In the genomic region with DNA sequence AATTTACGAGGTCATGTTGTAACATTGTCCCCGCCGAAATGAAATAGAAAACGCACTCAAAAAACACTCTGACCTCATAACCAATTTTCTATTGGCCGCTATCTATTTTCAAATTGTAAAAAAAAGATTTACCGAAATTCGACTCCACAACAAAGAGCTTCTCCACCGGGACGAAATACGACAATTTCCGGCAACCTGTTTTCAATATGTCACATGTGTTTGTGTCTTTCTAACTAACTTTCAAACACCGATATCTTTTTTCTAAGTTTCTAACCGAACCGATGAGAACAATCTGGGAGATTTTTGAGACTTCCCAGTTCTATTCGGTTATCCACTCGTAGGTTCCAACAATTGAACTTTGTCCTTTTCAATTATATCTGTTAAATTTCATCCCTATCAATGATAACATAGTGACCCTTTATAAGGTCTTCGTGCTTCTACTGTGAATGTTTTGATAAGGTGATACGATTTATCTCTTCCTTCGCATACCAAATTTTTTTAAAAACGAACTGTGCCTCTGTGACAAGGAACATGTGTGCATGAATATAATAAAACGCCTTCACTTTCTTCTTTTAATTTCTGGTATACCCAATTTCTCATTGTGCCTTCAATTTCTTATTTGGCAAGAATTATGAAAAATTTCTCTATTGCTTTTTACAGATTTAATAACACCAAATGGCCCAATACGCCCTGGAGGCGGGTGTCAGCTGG, we compare ENCODE assay signal across 2 worm cellular contexts.
TF ChIP-seq lines count a peak whose summit lies in the region.

TSS of gene lmbr-1 (plus strand) at position 661 of the 711 bp plus-strand sequence.

TF ChIP-seq in whole organism, L1 larva, 84 proteins besides CTCF, POLR2A, EP300 and RAD21:
- TF ChIP-seq dsc-1 (tag; optimal IDR thresholded peaks at IDR 0.05; lab: Kevin White, UChicago) (peak; percentile 93), sup-37 (GFP tag; optimal IDR thresholded peaks at IDR 0.05; lab: Kevin White, UChicago) (no peak), fkh-4 (tag; optimal IDR thresholded peaks at IDR 0.05; lab: Kevin White, UChicago; ENCODE audit: borderline replicate concordance) (peak; percentile 58), lin-13 (GFP tag; optimal IDR thresholded peaks at IDR 0.05; lab: Kevin White, UChicago) (no peak), blmp-1 (tag; optimal IDR thresholded peaks at IDR 0.05; lab: Kevin White, UChicago) (peak; percentile 25), ama-1 (optimal IDR thresholded peaks at IDR 0.05; lab: Kevin White, UChicago) (no peak), efl-1 (optimal IDR thresholded peaks at IDR 0.05; lab: Kevin White, UChicago) (no peak), efl-1 (GFP tag; optimal IDR thresholded peaks at IDR 0.05 in 1 of 2; lab: Kevin White, UChicago) (peak in 1 of 2 experiments; percentile 46), alr-1 (tag; optimal IDR thresholded peaks at IDR 0.05; lab: Kevin White, UChicago; ENCODE audit: borderline replicate concordance) (no peak), tbx-2 (tag; optimal IDR thresholded peaks at IDR 0.05; lab: Kevin White, UChicago) (no peak), nhr-90 (tag; optimal IDR thresholded peaks at IDR 0.05; lab: Kevin White, UChicago; ENCODE audit: poor library complexity) (no peak), nhr-85 (tag; lab: Kevin White, UChicago) (peak; percentile 13), Y116A8C.19 (tag; optimal IDR thresholded peaks at IDR 0.05; lab: Kevin White, UChicago; ENCODE audit: borderline replicate concordance) (no peak), vab-15 (tag; optimal IDR thresholded peaks at IDR 0.05; lab: Kevin White, UChicago) (no peak), elt-2 (tag; optimal IDR thresholded peaks at IDR 0.05; lab: Kevin White, UChicago) (no peak)

TF ChIP-seq in whole organism, L4 larva, 104 proteins besides CTCF, POLR2A, EP300 and RAD21:
- TF ChIP-seq aha-1 (tag; lab: Kevin White, UChicago) (peak; percentile 65), ceh-62 (tag; optimal IDR thresholded peaks at IDR 0.05; lab: Kevin White, UChicago) (no peak)

Comparison
In these comparisons a context has a peak if more than half of its experiments do, and no peak if none do; other contexts are left out.
1. Of the 29 proteins assayed by ChIP-seq in both whole organism, L4 larva and whole organism, L1 larva: peak only in whole organism, L4 larva: aha-1; only in whole organism, L1 larva: none; in both: none; in neither: 28.